Worm (Caenorhabditis elegans) whole organism, L4 larva: ENCODE results near the gene srx-58.

ENCODE experiments used
- R02D3.7 ChIP-seq: fragments of 150-350 bp; sonication (generic microtip); optimal IDR thresholded peaks from 3 replicates; lab custom pipeline; 2014; ENCODE audit warnings: missing biosample characterization, missing genetic modification characterization
- aly-2 ChIP-seq: sonication (generic microtip); optimal IDR thresholded peaks from 2 replicates; lab custom pipeline; 2018; ENCODE audit warnings: missing biosample characterization, missing genetic modification characterization
- dmd-9 ChIP-seq: fragments of 200-800 bp; sonication (Bioruptor generic); IDR thresholded peaks from 2 replicates; pipeline ENCODE4 v1.3.6; 2022; ENCODE audit warnings: missing genetic modification reagents, missing genetic modification characterization, missing compliant biosample characterization
- egl-27 ChIP-seq: sonication (generic microtip); optimal IDR thresholded peaks from 3 replicates; lab custom pipeline; 2017; ENCODE audit warnings: missing biosample characterization, missing genetic modification reagents, missing genetic modification characterization
- fos-1 ChIP-seq: fragments of 150-350 bp; optimal IDR thresholded peaks from 2 replicates; lab custom pipeline; 2014; ENCODE audit warnings: missing biosample characterization, missing genetic modification characterization
- skn-1 ChIP-seq: fragments of 150-350 bp; optimal IDR thresholded peaks from 2 replicates; lab custom pipeline; 2014; ENCODE audit warnings: missing biosample characterization, missing genetic modification characterization
- snpc-4 ChIP-seq: fragments of 150-350 bp; optimal IDR thresholded peaks from 2 replicates; lab custom pipeline; 2014; ENCODE audit warnings: missing biosample characterization, missing genetic modification characterization

DNA sequence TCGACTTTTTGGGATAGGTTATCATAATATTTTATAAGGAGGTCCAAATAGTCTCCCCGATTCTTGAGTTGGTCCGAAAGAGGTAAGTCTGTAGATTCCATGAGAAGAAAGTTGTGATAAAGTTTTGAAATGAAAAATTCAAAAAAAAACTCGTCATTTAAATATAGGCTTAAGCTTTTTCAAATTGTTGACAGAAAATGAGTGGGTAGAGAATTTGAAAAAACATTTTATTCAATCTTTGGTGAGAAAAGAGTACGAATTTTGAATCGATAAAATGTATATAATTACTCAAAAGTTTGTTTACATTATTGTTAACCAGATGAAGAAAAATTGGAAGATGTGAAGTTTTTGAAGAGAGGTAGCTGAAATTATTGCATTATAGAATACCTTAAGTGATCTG is 47.0 kb upstream of the srx-58 start, which contains the start of gene T26H8.5:
- no peak for TF ChIP-seq skn-1
- no peak for TF ChIP-seq fos-1 (tag; lab: Kevin White, UChicago)
- no peak for TF ChIP-seq aly-2 (tag; lab: Kevin White, UChicago)
- no peak for TF ChIP-seq egl-27 (tag; lab: Kevin White, UChicago)
- TF ChIP-seq snpc-4, result no peak
- TF ChIP-seq R02D3.7, result no peak
- TF ChIP-seq dmd-9 (GFP tag; lab: Robert Waterston, UW), result no peak
